Fruit fly (Drosophila melanogaster): ENCODE data around the gene CG11030.

DNA sequence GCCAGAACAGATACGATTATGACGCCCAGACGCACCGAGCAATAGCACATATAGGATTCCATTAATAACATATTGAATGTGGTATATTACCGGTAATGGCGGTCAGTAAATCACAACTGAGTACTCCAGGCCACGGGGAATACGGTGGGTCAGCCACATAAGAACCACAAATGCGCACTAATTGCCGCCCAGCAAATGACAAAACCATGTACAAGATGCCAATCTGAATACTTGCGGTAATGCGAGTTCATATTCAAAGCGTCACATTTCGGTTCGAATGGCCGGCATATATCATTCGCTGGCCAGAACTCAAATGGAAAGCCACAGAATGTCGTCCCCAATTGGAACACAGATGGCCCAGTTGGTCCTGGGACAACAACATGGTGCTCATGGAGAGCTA is 7.9 kb upstream of the CG11030 start, which contains the start of the genes CG14007 and CG34011:
- TF ChIP-seq h (optimal IDR thresholded peaks at IDR 0.05) (no peak), ttk (optimal IDR thresholded peaks at IDR 0.05) (no peak), Myc (optimal IDR thresholded peaks at IDR 0.05) (no peak), insv (optimal IDR thresholded peaks at IDR 0.05) (no peak), Sin3A (optimal IDR thresholded peaks at IDR 0.05) (no peak), psq (optimal IDR thresholded peaks at IDR 0.05) (no peak)
